Worm (Caenorhabditis elegans): ENCODE results near the gene C23H3.2.

DNA sequence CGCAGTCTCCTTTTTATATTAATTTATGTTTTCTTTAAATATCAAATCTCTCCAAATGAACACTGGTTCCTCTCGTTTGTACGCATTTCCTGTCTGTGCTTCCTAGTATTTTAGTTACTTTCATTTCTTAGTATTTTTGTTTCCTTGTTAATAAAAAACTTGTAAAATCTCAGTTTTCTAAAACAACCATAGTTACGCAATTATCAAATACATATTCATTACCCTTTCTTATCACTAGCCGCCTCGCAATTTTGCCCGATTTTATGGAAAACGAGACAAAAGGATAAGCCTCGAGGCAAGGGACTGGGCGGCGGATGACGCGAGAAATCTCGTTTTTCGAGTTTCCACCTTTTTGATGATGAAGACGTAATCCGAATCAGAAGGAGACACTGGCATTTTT lies 50.2 kb downstream of the C23H3.2 start, which contains the start of gene C50D2.1:
- TF ChIP-seq nhr-28 (tag; optimal IDR thresholded peaks at IDR 0.05) (no peak), ztf-7 (tag; optimal IDR thresholded peaks at IDR 0.05) (no peak), nhr-76 (tag; optimal IDR thresholded peaks at IDR 0.05) (no peak), daf-12 (tag; optimal IDR thresholded peaks at IDR 0.05) (no peak), nhr-10 (tag; optimal IDR thresholded peaks at IDR 0.05) (no peak), nhr-77 (tag; optimal IDR thresholded peaks at IDR 0.05) (no peak), lin-29 (GFP tag; IDR thresholded peaks at IDR 0.05) (no peak), duxl-1 (tag; optimal IDR thresholded peaks at IDR 0.05; ENCODE audit: poor library complexity) (no peak), pha-4 (GFP tag; IDR thresholded peaks at IDR 0.05) (no peak), pha-4 (tag; optimal IDR thresholded peaks at IDR 0.05) (no peak), R02D3.7 (tag; optimal IDR thresholded peaks at IDR 0.05) (no peak), ces-1 (GFP tag; optimal IDR thresholded peaks at IDR 0.05) (no peak)
